Worm (Caenorhabditis elegans): Measurements from ENCODE around the gene K08E5.6.

DNA sequence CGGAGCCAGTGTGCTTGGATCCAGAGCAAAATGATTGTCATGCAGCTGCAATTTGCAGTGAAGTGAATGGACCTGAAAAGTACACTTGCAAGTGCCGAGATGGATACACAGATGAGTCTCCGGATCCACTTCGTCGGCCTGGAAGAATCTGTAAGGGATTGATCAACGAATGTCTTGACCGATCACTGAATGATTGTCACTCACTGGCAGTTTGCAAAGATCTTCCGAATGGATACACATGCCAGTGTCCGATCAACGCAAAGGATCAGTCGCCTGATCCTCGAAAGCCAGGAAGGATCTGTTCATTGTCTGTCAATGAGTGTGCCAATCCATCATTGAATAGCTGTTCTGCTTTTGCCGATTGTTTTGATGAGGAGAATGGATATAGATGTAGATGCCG, 38.6 kb downstream of the K08E5.6 start:
- TF ChIP-seq dao-5 (tag; optimal IDR thresholded peaks at IDR 0.05) (no peak), him-1 (tag; optimal IDR thresholded peaks at IDR 0.05) (no peak), W03F9.2 (tag; optimal IDR thresholded peaks at IDR 0.05) (no peak)
